Fruit fly (Drosophila melanogaster) whole organism, pupa: ENCODE results near the gene CG33791.

Source experiments
- CG10348 ChIP-seq: fragments of 200-800 bp; sonication (Bioruptor generic); IDR thresholded peaks from 2 replicates; pipeline ENCODE4 v1.3.6; 2022; ENCODE audit warnings: missing biosample characterization, missing genetic modification characterization
- CG12605 ChIP-seq: fragments of 200-800 bp; sonication (Bioruptor generic); IDR thresholded peaks from 2 replicates; pipeline ENCODE4 v1.3.6; 2022; ENCODE audit warnings: missing biosample characterization, missing genetic modification characterization
- CG13204 ChIP-seq: fragments of 200-800 bp; sonication (Bioruptor generic); optimal IDR thresholded peaks from 2 replicates; lab custom pipeline; 2018; ENCODE audit warnings: missing biosample characterization, mild to moderate bottlenecking, missing genetic modification characterization, moderate library complexity
- CG17806 ChIP-seq: fragments of 200-800 bp; sonication (Bioruptor generic); optimal IDR thresholded peaks from 2 replicates; lab custom pipeline; 2018; ENCODE audit warnings: missing biosample characterization, mild to moderate bottlenecking, missing genetic modification characterization, moderate library complexity
- CG34367 ChIP-seq: fragments of 200-800 bp; sonication (Bioruptor generic); optimal IDR thresholded peaks from 2 replicates; lab custom pipeline; 2018; ENCODE audit warnings: missing biosample characterization, mild to moderate bottlenecking, missing genetic modification characterization
- D1 ChIP-seq: fragments of 200-800 bp; sonication (Bioruptor generic); optimal IDR thresholded peaks from 2 replicates; lab custom pipeline; 2018; ENCODE audit warnings: missing biosample characterization, mild to moderate bottlenecking, missing genetic modification characterization, moderate library complexity
- EcR ChIP-seq: fragments of 200-800 bp; sonication (Bioruptor generic); optimal IDR thresholded peaks from 3 replicates; lab custom pipeline; 2019; ENCODE audit warnings: missing biosample characterization, missing genetic modification characterization, mild to moderate bottlenecking, moderate library complexity, missing genetic modification reagents

dm6 chr3L:1575731-1576376 is 26.9 kb upstream of the CG33791 start:
- TF ChIP-seq CG12605 (GFP tag; lab: Robert Waterston, UW) (no peak), CG17806 (tag; lab: Kevin White, UChicago) (no peak), CG13204 (GFP tag; lab: Kevin White, UChicago) (no peak), CG34367 (tag; lab: Kevin White, UChicago) (no peak), CG10348 (GFP tag; lab: Robert Waterston, UW) (no peak), D1 (tag; lab: Kevin White, UChicago) (no peak), EcR (no peak)
